Worm (Caenorhabditis elegans) whole organism, L2 larva: ENCODE results near the gene math-10.
"Not testable (repeated sequence)": the region's sequence is repeated elsewhere in the genome, so short reads cannot be mapped to it uniquely, and the experiment has no call there.

Experiments
- C34F6.9 ChIP-seq: fragments of 150-350 bp; optimal IDR thresholded peaks from 2 replicates; lab custom pipeline; 2014; ENCODE audit warnings: missing biosample characterization, missing genetic modification characterization
- F13H6.1 ChIP-seq: sonication (generic microtip); optimal IDR thresholded peaks from 2 replicates; lab custom pipeline; 2016; ENCODE audit warnings: missing genetic modification characterization, missing compliant biosample characterization
- R02D3.7 ChIP-seq: fragments of 150-350 bp; optimal IDR thresholded peaks from 2 replicates; lab custom pipeline; 2014; ENCODE audit warnings: missing biosample characterization, missing genetic modification characterization
- alr-1 ChIP-seq: fragments of 150-350 bp; optimal IDR thresholded peaks from 2 replicates; lab custom pipeline; 2014; ENCODE audit warnings: missing biosample characterization, missing genetic modification characterization
- ama-1 ChIP-seq: fragments of 150-350 bp; optimal IDR thresholded peaks from 2 replicates; lab custom pipeline; 2018; ENCODE audit warnings: inconsistent platforms
- blmp-1 ChIP-seq: sonication (generic microtip); optimal IDR thresholded peaks from 2 replicates; lab custom pipeline; 2017; ENCODE audit warnings: missing genetic modification characterization, mild to moderate bottlenecking, missing compliant biosample characterization, antibody characterized with exemption, moderate library complexity; ENCODE audit not compliant: insufficient read depth
- ceh-16 ChIP-seq: fragments of 150-350 bp; optimal IDR thresholded peaks from 2 replicates; lab custom pipeline; 2014; ENCODE audit warnings: missing biosample characterization, missing genetic modification characterization
- ceh-82 ChIP-seq: fragments of 150-350 bp; optimal IDR thresholded peaks from 2 replicates; lab custom pipeline; 2014; ENCODE audit warnings: missing biosample characterization, missing genetic modification characterization
- crh-2 ChIP-seq: sonication (generic microtip); optimal IDR thresholded peaks from 2 replicates; lab custom pipeline; 2017; ENCODE audit warnings: missing biosample characterization, missing genetic modification characterization
- elt-1 ChIP-seq: fragments of 150-350 bp; optimal IDR thresholded peaks from 2 replicates; lab custom pipeline; 2014; ENCODE audit warnings: missing biosample characterization, missing genetic modification characterization
- elt-3 ChIP-seq: sonication (generic microtip); optimal IDR thresholded peaks from 2 replicates; lab custom pipeline; 2017; ENCODE audit warnings: missing biosample characterization, missing genetic modification characterization
- fos-1 ChIP-seq: fragments of 150-350 bp; optimal IDR thresholded peaks from 2 replicates; lab custom pipeline; 2014; ENCODE audit warnings: missing biosample characterization, missing genetic modification characterization
- gmeb-1 ChIP-seq: fragments of 150-350 bp; optimal IDR thresholded peaks from 2 replicates; lab custom pipeline; 2014; ENCODE audit warnings: missing biosample characterization, missing genetic modification characterization
- mab-5 ChIP-seq: fragments of 150-350 bp; optimal IDR thresholded peaks from 2 replicates; lab custom pipeline; 2014; ENCODE audit warnings: missing biosample characterization, missing genetic modification characterization
- nhr-11 ChIP-seq: fragments of 150-350 bp; optimal IDR thresholded peaks from 2 replicates; lab custom pipeline; 2014; ENCODE audit warnings: missing biosample characterization, missing genetic modification characterization
- nhr-21 ChIP-seq: fragments of 150-350 bp; optimal IDR thresholded peaks from 2 replicates; lab custom pipeline; 2014; ENCODE audit warnings: missing biosample characterization, missing genetic modification characterization
- nhr-237 ChIP-seq: fragments of 150-350 bp; optimal IDR thresholded peaks from 2 replicates; lab custom pipeline; 2014; ENCODE audit warnings: missing biosample characterization, missing genetic modification characterization
- nhr-6 ChIP-seq: fragments of 150-350 bp; optimal IDR thresholded peaks from 2 replicates; lab custom pipeline; 2014; ENCODE audit warnings: missing biosample characterization, missing genetic modification characterization
- skn-1 ChIP-seq: sonication (generic microtip); optimal IDR thresholded peaks from 2 replicates; lab custom pipeline; 2017; ENCODE audit warnings: missing biosample characterization, missing genetic modification characterization
- sma-3 ChIP-seq: sonication (generic microtip); optimal IDR thresholded peaks from 2 replicates; lab custom pipeline; 2016; ENCODE audit warnings: missing genetic modification reagents, missing genetic modification characterization, missing compliant biosample characterization
- sma-9 ChIP-seq, 2 experiments: fragments of 150-350 bp in 1 of 2; sonication (generic microtip) in 1 of 2; optimal IDR thresholded peaks; 2 replicates each; lab custom pipeline; 2014 to 2016; ENCODE audit warnings: missing genetic modification characterization in 2 of 2, mild to moderate bottlenecking in 1 of 2, missing biosample characterization in 1 of 2, missing compliant biosample characterization in 1 of 2, missing genetic modification reagents in 1 of 2, moderate library complexity in 1 of 2
- unc-39 ChIP-seq: fragments of 150-350 bp; optimal IDR thresholded peaks from 2 replicates; lab custom pipeline; 2014; ENCODE audit warnings: missing biosample characterization, missing genetic modification characterization
- unc-55 ChIP-seq: fragments of 150-350 bp; sonication (generic microtip); optimal IDR thresholded peaks from 3 replicates; lab custom pipeline; 2014; ENCODE audit warnings: missing biosample characterization, missing genetic modification reagents, missing genetic modification characterization
- zag-1 ChIP-seq: fragments of 150-350 bp; optimal IDR thresholded peaks from 2 replicates; lab custom pipeline; 2014; ENCODE audit warnings: missing biosample characterization, missing genetic modification characterization
- ztf-11 ChIP-seq: sonication (generic microtip); optimal IDR thresholded peaks from 2 replicates; lab custom pipeline; 2017; ENCODE audit warnings: missing biosample characterization, missing genetic modification characterization
- ztf-4 ChIP-seq: fragments of 150-350 bp; optimal IDR thresholded peaks from 2 replicates; lab custom pipeline; 2014; ENCODE audit warnings: missing biosample characterization, missing genetic modification characterization

Gene math-10

ce11 chrII:1870875-1871592 lies at the start of gene math-10:
Gene math-10, plus strand, starts transcription at chrII:1871542.
- TF ChIP-seq unc-55 (GFP tag; lab: Kevin White, UChicago) = no peak
- no peak for TF ChIP-seq nhr-6
- no peak for TF ChIP-seq elt-3 (tag; lab: Kevin White, UChicago)
- TF ChIP-seq fos-1 (tag; lab: Kevin White, UChicago) = peak; percentile 24
- peak; percentile 7 for TF ChIP-seq crh-2 (tag; lab: Kevin White, UChicago)

ce11 chrII:1824329-1824728 lies 47.0 kb upstream of the math-10 start, which contains the start of gene math-41:
Gene math-41, plus strand, starts transcription at chrII:1824629.
- not testable (repeated sequence) for TF ChIP-seq elt-3 (tag; lab: Kevin White, UChicago); unc-39; ceh-16 (tag; lab: Kevin White, UChicago)

- TF ChIP-seq fos-1 (tag; lab: Kevin White, UChicago) (peak; percentile 80), elt-1 (tag; lab: Kevin White, UChicago) (no peak)
Observed at ce11 chrII:1830182-1830682, 41.1 kb upstream of the math-10 start, which contains the start of gene math-40. Gene math-40, plus strand, starts transcription at chrII:1830632.

- TF ChIP-seq sma-3 (GFP tag; lab: Kevin White, UChicago) (no peak), fos-1 (tag; lab: Kevin White, UChicago) (peak; percentile 73), elt-1 (tag; lab: Kevin White, UChicago) (no peak), nhr-237 (no peak), F13H6.1 (tag; lab: Kevin White, UChicago) (no peak)
Observed at ce11 chrII:1831883-1832388, 39.4 kb upstream of the math-10 start, which contains the start of gene math-39. Gene math-39, plus strand, starts transcription at chrII:1832338.

- TF ChIP-seq nhr-11 = no peak
- TF ChIP-seq mab-5 (tag; lab: Kevin White, UChicago) = no peak
- TF ChIP-seq alr-1 (tag; lab: Kevin White, UChicago) = no peak
- no peak for TF ChIP-seq ama-1
- TF ChIP-seq ceh-16 (tag; lab: Kevin White, UChicago) = no peak
- no peak for TF ChIP-seq ceh-82 (tag; lab: Kevin White, UChicago)
- no peak for TF ChIP-seq ztf-11 (tag; lab: Kevin White, UChicago)
- TF ChIP-seq gmeb-1 = no peak
- no peak for TF ChIP-seq ztf-4
- no peak for TF ChIP-seq C34F6.9 (tag; lab: Kevin White, UChicago)
- TF ChIP-seq elt-1 (tag; lab: Kevin White, UChicago) = no peak
- TF ChIP-seq blmp-1 (tag; lab: Kevin White, UChicago) = no peak
Observed at ce11 chrII:1836204-1836603, 35.1 kb upstream of the math-10 start, which contains the start of gene T08E11.1. Gene T08E11.1, plus strand, starts transcription at chrII:1836504.

ce11 chrII:1842894-1843293 lies 28.4 kb upstream of the math-10 start, which contains the start of the genes C52E2.5 and C52E2.4:
Gene C52E2.5, minus strand, starts transcription at chrII:1842936.
Gene C52E2.4, plus strand, starts transcription at chrII:1843145.
- no peak for TF ChIP-seq blmp-1 (tag; lab: Kevin White, UChicago)
- no peak for TF ChIP-seq nhr-21
- TF ChIP-seq fos-1 (tag; lab: Kevin White, UChicago) = peak; percentile 80
- no peak for TF ChIP-seq R02D3.7 (tag; lab: Kevin White, UChicago)
- peak; percentile 36 for TF ChIP-seq sma-9 (GFP tag; optimal IDR thresholded peaks at IDR 0.05; lab: Kevin White, UChicago)
- no peak for TF ChIP-seq sma-9 (tag; optimal IDR thresholded peaks at IDR 0.05; lab: Kevin White, UChicago)
- TF ChIP-seq crh-2 (tag; lab: Kevin White, UChicago) = peak; percentile 36
- peak; percentile 65 for TF ChIP-seq skn-1 (tag; lab: Kevin White, UChicago)
- TF ChIP-seq zag-1 (tag; lab: Kevin White, UChicago) = no peak
- TF ChIP-seq elt-3 (tag; lab: Kevin White, UChicago) = no peak

ce11 chrII:1844552-1844951 lies 26.8 kb upstream of the math-10 start:
- no peak for TF ChIP-seq zag-1 (tag; lab: Kevin White, UChicago)
